Fruit fly (Drosophila melanogaster) whole organism, embryonic: ENCODE measurements around the gene CG14253.

ENCODE experiments used
- CG10366 ChIP-seq: fragments of 200-800 bp; sonication (Bioruptor generic); IDR thresholded peaks from 2 replicates; pipeline ENCODE4 v1.3.6; 2022; ENCODE audit warnings: missing biosample characterization, missing genetic modification characterization
- CG11247 ChIP-seq: fragments of 200-800 bp; sonication (Bioruptor generic); IDR thresholded peaks from 2 replicates; pipeline ENCODE4 v1.3.6; 2022; ENCODE audit warnings: missing biosample characterization, missing genetic modification characterization
- CG11456 ChIP-seq: fragments of 200-800 bp; sonication (Bioruptor generic); IDR thresholded peaks from 3 replicates; pipeline ENCODE4 v1.3.6; 2022; ENCODE audit warnings: missing biosample characterization, missing genetic modification characterization
- CG12155 ChIP-seq: fragments of 200-800 bp; sonication (Bioruptor generic); optimal IDR thresholded peaks from 3 replicates; lab custom pipeline; 2016; ENCODE audit warnings: missing biosample characterization, missing genetic modification characterization
- CG1233 ChIP-seq: fragments of 200-800 bp; sonication (Bioruptor generic); optimal IDR thresholded peaks from 4 replicates; lab custom pipeline; 2018; ENCODE audit warnings: missing biosample characterization, mild to moderate bottlenecking, missing genetic modification characterization
- CG12744 ChIP-seq: fragments of 200-800 bp; sonication (Bioruptor generic); optimal IDR thresholded peaks from 2 replicates; lab custom pipeline; 2016; ENCODE audit warnings: missing biosample characterization, missing genetic modification characterization
- CG12769 ChIP-seq: fragments of 200-800 bp; sonication (Bioruptor generic); optimal IDR thresholded peaks from 2 replicates; lab custom pipeline; 2019; ENCODE audit warnings: missing biosample characterization, mild to moderate bottlenecking, missing genetic modification characterization, moderate library complexity
- CG14860 ChIP-seq: fragments of 200-800 bp; sonication (Bioruptor generic); IDR thresholded peaks from 3 replicates; pipeline ENCODE4 v1.3.6; 2022; ENCODE audit warnings: missing biosample characterization, missing genetic modification characterization; ENCODE audit not compliant: partially characterized antibody
- CG1647 ChIP-seq: fragments of 200-800 bp; sonication (Bioruptor generic); optimal IDR thresholded peaks from 3 replicates; lab custom pipeline; 2016; ENCODE audit warnings: missing biosample characterization, missing genetic modification characterization
- CG18764 ChIP-seq: fragments of 200-800 bp; sonication (Bioruptor generic); optimal IDR thresholded peaks from 3 replicates; lab custom pipeline; 2016; ENCODE audit warnings: missing biosample characterization, missing genetic modification characterization
- CG2678 ChIP-seq: fragments of 200-800 bp; sonication (Bioruptor generic); optimal IDR thresholded peaks from 3 replicates; lab custom pipeline; 2019; ENCODE audit warnings: missing biosample characterization, mild to moderate bottlenecking, missing genetic modification characterization, moderate library complexity
- CG4282 ChIP-seq: fragments of 200-800 bp; sonication (Bioruptor generic); optimal IDR thresholded peaks from 2 replicates; lab custom pipeline; 2016; ENCODE audit warnings: missing biosample characterization, missing genetic modification characterization
- CG6254 ChIP-seq: fragments of 200-800 bp; sonication (Bioruptor generic); optimal IDR thresholded peaks from 3 replicates; lab custom pipeline; 2017; ENCODE audit warnings: mild to moderate bottlenecking, missing biosample characterization, missing genetic modification reagents, missing genetic modification characterization
- CG6272 ChIP-seq: fragments of 200-800 bp; sonication (Bioruptor generic); IDR thresholded peaks from 2 replicates; pipeline ENCODE4 v1.3.6; 2022; ENCODE audit warnings: missing biosample characterization, missing genetic modification characterization
- CG6654 ChIP-seq: fragments of 200-800 bp; sonication (Bioruptor generic); optimal IDR thresholded peaks from 2 replicates; lab custom pipeline; 2017; ENCODE audit warnings: missing biosample characterization, mild to moderate bottlenecking, missing genetic modification characterization
- CG6854 ChIP-seq: fragments of 200-800 bp; sonication (Bioruptor generic); optimal IDR thresholded peaks from 3 replicates; lab custom pipeline; 2017; ENCODE audit warnings: missing biosample characterization, mild to moderate bottlenecking, missing genetic modification characterization
- Dbx ChIP-seq: fragments of 200-800 bp; sonication (Bioruptor generic); IDR thresholded peaks from 3 replicates; pipeline ENCODE4 v1.3.6; 2022; ENCODE audit warnings: missing biosample characterization, missing genetic modification characterization
- GATAe ChIP-seq: fragments of 200-800 bp; sonication (Bioruptor generic); conservative IDR thresholded peaks from 2 replicates; pipeline ENCODE4 v1.3.6; 2022; ENCODE audit warnings: missing biosample characterization, missing genetic modification characterization
- H2.0 ChIP-seq: fragments of 200-800 bp; sonication (Bioruptor generic); IDR thresholded peaks from 2 replicates; pipeline ENCODE4 v1.3.6; 2022; ENCODE audit warnings: missing biosample characterization, missing genetic modification characterization
- Hmx ChIP-seq: fragments of 200-800 bp; sonication (Bioruptor generic); optimal IDR thresholded peaks from 2 replicates; lab custom pipeline; 2016; ENCODE audit warnings: missing biosample characterization, missing genetic modification characterization
- Hr3 ChIP-seq: fragments of 200-800 bp; sonication (Bioruptor generic); optimal IDR thresholded peaks from 3 replicates; lab custom pipeline; 2016; ENCODE audit warnings: missing biosample characterization, missing genetic modification characterization
- Hr78 ChIP-seq, 2 experiments: fragments of 200-800 bp in 1 of 2; fragments of >200 bp in 1 of 2; sonication (Bioruptor generic) in 1 of 2; optimal IDR thresholded peaks; 2 replicates each; lab custom pipeline; 2017 to 2019; ENCODE audit warnings: missing biosample characterization in 2 of 2, missing genetic modification characterization in 2 of 2, mild to moderate bottlenecking in 1 of 2, moderate library complexity in 1 of 2
- Lpt ChIP-seq: fragments of >200 bp; optimal IDR thresholded peaks from 2 replicates; lab custom pipeline; 2018; ENCODE audit warnings: missing biosample characterization, missing genetic modification characterization
- Mes4 ChIP-seq: fragments of 200-800 bp; sonication (Bioruptor generic); optimal IDR thresholded peaks from 2 replicates; lab custom pipeline; 2016; ENCODE audit warnings: missing biosample characterization, missing genetic modification characterization
- NC2β ChIP-seq: fragments of 200-800 bp; sonication (Bioruptor generic); optimal IDR thresholded peaks from 2 replicates; lab custom pipeline; 2016; ENCODE audit warnings: missing biosample characterization, missing genetic modification characterization
- NK7.1 ChIP-seq: fragments of 200-800 bp; sonication (Bioruptor generic); optimal IDR thresholded peaks from 3 replicates; lab custom pipeline; 2016; ENCODE audit warnings: missing biosample characterization, missing genetic modification characterization
- Nf-YB ChIP-seq: fragments of 200-800 bp; sonication (Bioruptor generic); optimal IDR thresholded peaks from 3 replicates; lab custom pipeline; 2019; ENCODE audit warnings: missing biosample characterization, mild to moderate bottlenecking, missing genetic modification characterization, moderate library complexity
- Stat92E ChIP-seq, 3 experiments: fragments of >200 bp in 2 of 3; fragments of 200-800 bp in 1 of 3; sonication (Bioruptor generic) in 1 of 3; optimal IDR thresholded peaks; 2 replicates each; lab custom pipeline; 2017 to 2019; ENCODE audit warnings: missing biosample characterization in 3 of 3, missing genetic modification characterization in 3 of 3, mild to moderate bottlenecking in 1 of 3, moderate library complexity in 1 of 3
- az2 ChIP-seq: fragments of 200-800 bp; sonication (Bioruptor generic); optimal IDR thresholded peaks from 3 replicates; lab custom pipeline; 2016; ENCODE audit warnings: missing biosample characterization, missing genetic modification characterization
- ems ChIP-seq: fragments of 200-800 bp; sonication (Bioruptor generic); optimal IDR thresholded peaks from 3 replicates; lab custom pipeline; 2016; ENCODE audit warnings: missing biosample characterization, missing genetic modification characterization
- ewg ChIP-seq: fragments of 200-800 bp; sonication (Bioruptor generic); optimal IDR thresholded peaks from 3 replicates; lab custom pipeline; 2017; ENCODE audit warnings: mild to moderate bottlenecking, missing biosample characterization, missing genetic modification reagents, missing genetic modification characterization
- grau ChIP-seq: fragments of 200-800 bp; optimal IDR thresholded peaks from 3 replicates; lab custom pipeline; 2019; ENCODE audit warnings: missing biosample characterization, mild to moderate bottlenecking, missing genetic modification characterization, moderate library complexity
- hbn ChIP-seq: fragments of 200-800 bp; sonication (Bioruptor generic); IDR thresholded peaks from 2 replicates; pipeline ENCODE4 v1.3.6; 2022; ENCODE audit warnings: missing biosample characterization, missing genetic modification characterization; ENCODE audit not compliant: partially characterized antibody
- kah ChIP-seq: fragments of 200-800 bp; sonication (Bioruptor generic); optimal IDR thresholded peaks from 2 replicates; lab custom pipeline; 2018; ENCODE audit warnings: missing biosample characterization, mild to moderate bottlenecking, missing genetic modification characterization
- kni ChIP-seq: fragments of 200-800 bp; sonication (Bioruptor generic); optimal IDR thresholded peaks from 3 replicates; lab custom pipeline; 2017; ENCODE audit warnings: mild to moderate bottlenecking, missing biosample characterization, missing genetic modification reagents, missing genetic modification characterization
- maf-S ChIP-seq: fragments of 200-800 bp; sonication (Bioruptor generic); optimal IDR thresholded peaks from 2 replicates; lab custom pipeline; 2016; ENCODE audit warnings: missing biosample characterization, missing genetic modification characterization
- mam ChIP-seq: fragments of 200-800 bp; sonication (Bioruptor generic); optimal IDR thresholded peaks from 3 replicates; lab custom pipeline; 2016; ENCODE audit warnings: missing biosample characterization, missing genetic modification characterization
- nau ChIP-seq: fragments of 200-800 bp; sonication (Bioruptor generic); optimal IDR thresholded peaks from 3 replicates; lab custom pipeline; 2017; ENCODE audit warnings: missing biosample characterization, mild to moderate bottlenecking, missing genetic modification characterization, missing genetic modification reagents
- nerfin-2 ChIP-seq: fragments of 200-800 bp; sonication (Bioruptor generic); IDR thresholded peaks from 2 replicates; pipeline ENCODE4 v1.3.6; 2022; ENCODE audit warnings: missing biosample characterization, missing genetic modification characterization; ENCODE audit not compliant: partially characterized antibody
- peb ChIP-seq: fragments of 200-800 bp; sonication (Bioruptor generic); IDR thresholded peaks from 2 replicates; pipeline ENCODE4 v1.3.6; 2022; ENCODE audit warnings: missing biosample characterization, missing genetic modification characterization
- pnt ChIP-seq: fragments of 200-800 bp; sonication (Bioruptor generic); optimal IDR thresholded peaks from 3 replicates; lab custom pipeline; 2016; ENCODE audit warnings: missing biosample characterization, missing genetic modification characterization
- schlank ChIP-seq: fragments of 200-800 bp; sonication (Bioruptor generic); optimal IDR thresholded peaks from 2 replicates; lab custom pipeline; 2018; ENCODE audit warnings: missing biosample characterization, mild to moderate bottlenecking, missing genetic modification characterization
- scrt ChIP-seq: fragments of 200-800 bp; sonication (Bioruptor generic); optimal IDR thresholded peaks from 2 replicates; lab custom pipeline; 2018; ENCODE audit warnings: missing biosample characterization, mild to moderate bottlenecking, missing genetic modification characterization, moderate library complexity
- sens-2 ChIP-seq: fragments of 200-800 bp; sonication (Bioruptor generic); IDR thresholded peaks from 2 replicates; pipeline ENCODE4 v1.3.6; 2022; ENCODE audit warnings: missing biosample characterization, missing genetic modification characterization
- slp2 ChIP-seq: fragments of 200-800 bp; sonication (Bioruptor generic); optimal IDR thresholded peaks from 2 replicates; lab custom pipeline; 2016; ENCODE audit warnings: missing biosample characterization, missing genetic modification characterization
- sqz ChIP-seq: fragments of 200-800 bp; sonication (Bioruptor generic); optimal IDR thresholded peaks from 3 replicates; lab custom pipeline; 2018; ENCODE audit warnings: missing biosample characterization, mild to moderate bottlenecking, missing genetic modification characterization
- ttk ChIP-seq: fragments of 200-800 bp; sonication (Bioruptor generic); IDR thresholded peaks from 2 replicates; pipeline ENCODE4 v2.1.2; 2022; ENCODE audit warnings: missing biosample characterization, missing genetic modification characterization
- vnd ChIP-seq: fragments of 200-800 bp; sonication (Bioruptor generic); IDR thresholded peaks from 3 replicates; pipeline ENCODE4 v1.3.6; 2022; ENCODE audit warnings: missing biosample characterization, missing genetic modification characterization; ENCODE audit not compliant: partially characterized antibody
- zen2 ChIP-seq: fragments of 200-800 bp; sonication (Bioruptor generic); IDR thresholded peaks from 3 replicates; pipeline ENCODE4 v1.3.6; 2022; ENCODE audit warnings: missing biosample characterization, missing genetic modification characterization; ENCODE audit not compliant: partially characterized antibody

The CG14253 gene

DNA sequence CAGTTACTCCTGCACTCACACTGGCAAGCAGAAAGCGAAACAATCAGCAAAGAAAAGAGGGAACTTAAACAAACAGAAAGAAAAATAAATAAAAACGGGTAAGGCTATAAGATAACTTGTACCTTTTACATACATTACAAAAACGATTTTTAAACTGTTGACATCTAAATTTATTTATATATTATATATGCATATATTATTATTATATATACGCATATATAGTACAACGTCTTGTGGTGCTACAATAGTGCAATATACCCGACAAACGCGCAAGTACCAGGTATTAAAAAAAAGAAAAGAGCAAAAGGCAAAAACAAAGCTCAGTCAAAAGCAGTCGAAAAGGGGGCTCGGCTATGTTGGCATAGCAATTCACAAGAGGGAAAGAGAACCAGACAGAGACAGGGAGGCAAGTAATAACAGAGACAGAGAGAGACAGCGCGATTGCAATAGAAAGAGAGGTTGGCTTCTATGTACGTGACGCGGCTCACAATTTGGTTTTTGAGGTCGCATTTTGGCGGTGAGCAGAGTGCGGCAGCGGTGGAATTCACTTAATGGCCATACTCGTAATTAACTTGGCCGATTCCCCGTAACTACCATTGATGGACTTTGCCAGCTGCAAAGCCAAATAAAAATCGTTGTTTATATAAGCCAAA, 24.2 kb upstream of the CG14253 start (continued):
- peak; percentile 32 for TF ChIP-seq CG6254
- TF ChIP-seq H2.0, result peak; percentile 81
- TF ChIP-seq Hmx, result no peak
- peak; percentile 66 for TF ChIP-seq ewg (GFP tag; lab: Kevin White, UChicago)
- TF ChIP-seq CG1233, result peak; percentile 62
- peak; percentile 49 for TF ChIP-seq CG12155 (GFP tag; lab: Kevin White, UChicago)
- peak; percentile 89 for TF ChIP-seq ttk (GFP tag; lab: Robert Waterston, UW)
- TF ChIP-seq maf-S (GFP tag; lab: Kevin White, UChicago), result no peak
- TF ChIP-seq NK7.1 (GFP tag; lab: Kevin White, UChicago), result no peak
- TF ChIP-seq sens-2, result no peak
- peak; percentile 69; the same call in 2 of the 3 replicates for TF ChIP-seq CG11456
- peak in 1 of 3 experiments; percentile 23 for TF ChIP-seq Stat92E (GFP tag; optimal IDR thresholded peaks at IDR 0.05; lab: Kevin White, UChicago)
- TF ChIP-seq Hr3, result peak; percentile 83
- TF ChIP-seq CG12744, result no peak
- peak; percentile 23 for TF ChIP-seq kni (GFP tag; lab: Kevin White, UChicago)
- TF ChIP-seq hbn (GFP tag; lab: Robert Waterston, UW), result no peak
- TF ChIP-seq Mes4 (GFP tag; lab: Kevin White, UChicago), result no peak
- TF ChIP-seq mam (GFP tag; lab: Kevin White, UChicago), result no peak
- no peak for TF ChIP-seq CG12769 (tag; lab: Kevin White, UChicago)
- TF ChIP-seq vnd (GFP tag; lab: Robert Waterston, UW), result no peak
- no peak for TF ChIP-seq CG14860
- TF ChIP-seq CG18764 (GFP tag; lab: Kevin White, UChicago), result peak; percentile 57
- TF ChIP-seq ems (GFP tag; lab: Kevin White, UChicago), result no peak
- TF ChIP-seq CG4282 (GFP tag; lab: Kevin White, UChicago), result no peak
- peak; percentile 51 for TF ChIP-seq Nf-YB (GFP tag; lab: Kevin White, UChicago)
- no peak for TF ChIP-seq Lpt (GFP tag; lab: Kevin White, UChicago)
- TF ChIP-seq CG2678, result peak; percentile 85
- TF ChIP-seq NC2β (GFP tag; lab: Kevin White, UChicago), result no peak
- peak; percentile 29 for TF ChIP-seq CG6854 (GFP tag; lab: Kevin White, UChicago)
- no peak for TF ChIP-seq CG6654
- TF ChIP-seq schlank (tag; lab: Kevin White, UChicago), result no peak
- no peak for TF ChIP-seq GATAe
- TF ChIP-seq CG6272 (GFP tag; lab: Robert Waterston, UW), result peak; percentile 68
- TF ChIP-seq az2 (GFP tag; lab: Kevin White, UChicago), result peak; percentile 75
- peak; percentile 7 for TF ChIP-seq CG1647 (GFP tag; lab: Kevin White, UChicago)
- TF ChIP-seq pnt (GFP tag; lab: Kevin White, UChicago), result no peak
- TF ChIP-seq Hr78 (GFP tag; optimal IDR thresholded peaks at IDR 0.05; lab: Kevin White, UChicago), result peak in 1 of 2 experiments; percentile 47
- TF ChIP-seq zen2 (GFP tag; lab: Robert Waterston, UW), result no peak
- TF ChIP-seq grau (tag; lab: Kevin White, UChicago), result peak; percentile 68
- TF ChIP-seq scrt, result peak; percentile 51
- TF ChIP-seq Dbx, result peak; percentile 62; the same call in 1 of the 3 replicates
- TF ChIP-seq CG11247 (GFP tag; lab: Robert Waterston, UW), result peak; percentile 63; the same call in 1 of the 2 replicates
- peak; percentile 58; the same call in 1 of the 2 replicates for TF ChIP-seq peb (GFP tag; lab: Robert Waterston, UW)
- peak; percentile 53 for TF ChIP-seq sqz (GFP tag; lab: Kevin White, UChicago)
- peak; percentile 88 for TF ChIP-seq CG10366 (GFP tag; lab: Robert Waterston, UW)
- peak; percentile 48 for TF ChIP-seq nau (GFP tag; lab: Kevin White, UChicago)
- no peak for TF ChIP-seq nerfin-2
- TF ChIP-seq kah, result peak; percentile 13
- no peak for TF ChIP-seq slp2 (GFP tag; lab: Kevin White, UChicago)
